Fruit fly (Drosophila melanogaster) whole organism, prepupa: ENCODE measurements around the gene MKP-4.
A peak's percentile ranks its signal among the peaks of the same experiment; 100 is the strongest.

Source experiments
- CG10631 ChIP-seq: fragments of 200-800 bp; sonication (Bioruptor generic); optimal IDR thresholded peaks from 2 replicates; lab custom pipeline; 2016; ENCODE audit warnings: missing biosample characterization, missing genetic modification characterization
- CG10669 ChIP-seq: fragments of 200-800 bp; sonication (Bioruptor generic); optimal IDR thresholded peaks from 3 replicates; lab custom pipeline; 2018; ENCODE audit warnings: missing biosample characterization, mild to moderate bottlenecking, missing genetic modification characterization, moderate library complexity
- CG11294 ChIP-seq: fragments of 200-800 bp; sonication (Bioruptor generic); IDR thresholded peaks from 2 replicates; pipeline ENCODE4 v1.3.6; 2022; ENCODE audit warnings: missing biosample characterization, missing genetic modification characterization
- CG11762 ChIP-seq: fragments of 200-800 bp; sonication (Bioruptor generic); optimal IDR thresholded peaks from 3 replicates; lab custom pipeline; 2016; ENCODE audit warnings: missing biosample characterization, missing genetic modification characterization; ENCODE audit not compliant: insufficient read depth
- CG11902 ChIP-seq: fragments of 200-800 bp; sonication (Bioruptor generic); optimal IDR thresholded peaks from 3 replicates; lab custom pipeline; 2016; ENCODE audit warnings: missing biosample characterization, missing genetic modification characterization
- CG15336 ChIP-seq: fragments of 200-800 bp; sonication (Bioruptor generic); IDR thresholded peaks from 2 replicates; pipeline ENCODE4 v1.3.6; 2022; ENCODE audit warnings: missing biosample characterization, missing genetic modification characterization
- CG1621 ChIP-seq: fragments of 200-800 bp; sonication (Bioruptor generic); optimal IDR thresholded peaks from 3 replicates; lab custom pipeline; 2018; ENCODE audit warnings: missing biosample characterization, mild to moderate bottlenecking, missing genetic modification characterization
- CG16779 ChIP-seq: fragments of 200-800 bp; sonication (Bioruptor generic); optimal IDR thresholded peaks from 3 replicates; lab custom pipeline; 2017; ENCODE audit warnings: missing biosample characterization, mild to moderate bottlenecking, missing genetic modification characterization
- CG3032 ChIP-seq: fragments of 200-800 bp; optimal IDR thresholded peaks from 2 replicates; lab custom pipeline; 2019; ENCODE audit warnings: missing biosample characterization, mild to moderate bottlenecking, missing genetic modification characterization, moderate library complexity
- CG32006 ChIP-seq: fragments of 200-800 bp; sonication (Bioruptor generic); optimal IDR thresholded peaks from 3 replicates; lab custom pipeline; 2017; ENCODE audit warnings: missing biosample characterization, mild to moderate bottlenecking, missing genetic modification characterization
- CG34406 ChIP-seq: fragments of 200-800 bp; sonication (Bioruptor generic); optimal IDR thresholded peaks from 3 replicates; lab custom pipeline; 2016; ENCODE audit warnings: missing biosample characterization, missing genetic modification characterization
- CG3919 ChIP-seq: fragments of 200-800 bp; sonication (Bioruptor generic); optimal IDR thresholded peaks from 3 replicates; lab custom pipeline; 2016; ENCODE audit warnings: missing biosample characterization, missing genetic modification characterization
- CG6163 ChIP-seq: fragments of 200-800 bp; sonication (Bioruptor generic); IDR thresholded peaks from 3 replicates; pipeline ENCODE4 v1.3.6; 2022; ENCODE audit warnings: missing biosample characterization, missing genetic modification characterization
- CG6792 ChIP-seq: fragments of 200-800 bp; sonication (Bioruptor generic); optimal IDR thresholded peaks from 3 replicates; lab custom pipeline; 2016; ENCODE audit warnings: missing biosample characterization, missing genetic modification characterization
- CG6854 ChIP-seq: fragments of 200-800 bp; sonication (Bioruptor generic); optimal IDR thresholded peaks from 2 replicates; lab custom pipeline; 2017; ENCODE audit warnings: missing biosample characterization, mild to moderate bottlenecking, missing genetic modification characterization
- CG7368 ChIP-seq: fragments of 200-800 bp; sonication (Bioruptor generic); optimal IDR thresholded peaks from 3 replicates; lab custom pipeline; 2016; ENCODE audit warnings: missing biosample characterization, missing genetic modification characterization
- CG8119 ChIP-seq: fragments of 200-800 bp; sonication (Bioruptor generic); IDR thresholded peaks from 3 replicates; pipeline ENCODE4 v1.3.6; 2022; ENCODE audit warnings: missing biosample characterization, missing genetic modification characterization
- CG8319 ChIP-seq: fragments of 200-800 bp; sonication (Bioruptor generic); optimal IDR thresholded peaks from 3 replicates; lab custom pipeline; 2016; ENCODE audit warnings: missing biosample characterization, missing genetic modification characterization
- CG8632 ChIP-seq: fragments of 200-800 bp; sonication (Bioruptor generic); optimal IDR thresholded peaks from 3 replicates; lab custom pipeline; 2016; ENCODE audit warnings: missing biosample characterization, missing genetic modification characterization
- CG9139 ChIP-seq: fragments of 200-800 bp; sonication (Bioruptor generic); optimal IDR thresholded peaks from 3 replicates; lab custom pipeline; 2017; ENCODE audit warnings: missing biosample characterization, mild to moderate bottlenecking, missing genetic modification characterization
- Eip75B ChIP-seq: fragments of 200-800 bp; sonication (Bioruptor generic); optimal IDR thresholded peaks from 3 replicates; lab custom pipeline; 2016; ENCODE audit warnings: missing biosample characterization, missing genetic modification characterization
- Eip93F ChIP-seq: fragments of 200-800 bp; sonication (Bioruptor generic); optimal IDR thresholded peaks from 2 replicates; lab custom pipeline; 2016; ENCODE audit warnings: missing biosample characterization, mild to moderate bottlenecking, missing genetic modification characterization
- Ets21C ChIP-seq: fragments of 200-800 bp; sonication (Bioruptor generic); optimal IDR thresholded peaks from 3 replicates; lab custom pipeline; 2016; ENCODE audit warnings: missing biosample characterization, missing genetic modification characterization
- Hr38 ChIP-seq: sonication (Bioruptor generic); optimal IDR thresholded peaks from 2 replicates; lab custom pipeline; 2016; ENCODE audit warnings: missing biosample characterization, missing genetic modification characterization
- Hr39 ChIP-seq: fragments of 200-800 bp; sonication (Bioruptor generic); optimal IDR thresholded peaks from 2 replicates; lab custom pipeline; 2016; ENCODE audit warnings: missing biosample characterization, missing genetic modification characterization
- Met ChIP-seq: fragments of 200-800 bp; sonication (Bioruptor generic); optimal IDR thresholded peaks from 3 replicates; lab custom pipeline; 2016; ENCODE audit warnings: missing biosample characterization, missing genetic modification characterization
- OdsH ChIP-seq: fragments of 200-800 bp; sonication (Bioruptor generic); optimal IDR thresholded peaks from 3 replicates; lab custom pipeline; 2016; ENCODE audit warnings: missing biosample characterization, missing genetic modification characterization
- Smox ChIP-seq: fragments of 200-800 bp; sonication (Bioruptor generic); optimal IDR thresholded peaks from 3 replicates; lab custom pipeline; 2016; ENCODE audit warnings: missing biosample characterization, missing genetic modification characterization
- Sox102F ChIP-seq: fragments of 200-800 bp; sonication (Bioruptor generic); optimal IDR thresholded peaks from 2 replicates; lab custom pipeline; 2016; ENCODE audit warnings: missing biosample characterization, mild to moderate bottlenecking, missing genetic modification characterization
- Sox14 ChIP-seq: fragments of 200-800 bp; sonication (Bioruptor generic); optimal IDR thresholded peaks from 3 replicates; lab custom pipeline; 2016; ENCODE audit warnings: missing biosample characterization, missing genetic modification characterization
- Sox15 ChIP-seq: fragments of 200-800 bp; sonication (Bioruptor generic); optimal IDR thresholded peaks from 3 replicates; lab custom pipeline; 2016; ENCODE audit warnings: missing biosample characterization, missing genetic modification characterization
- acj6 ChIP-seq: fragments of 200-800 bp; sonication (Bioruptor generic); optimal IDR thresholded peaks from 3 replicates; lab custom pipeline; 2016; ENCODE audit warnings: missing biosample characterization, missing genetic modification characterization
- cyc ChIP-seq: fragments of 200-800 bp; sonication (Bioruptor generic); optimal IDR thresholded peaks from 3 replicates; lab custom pipeline; 2016; ENCODE audit warnings: missing biosample characterization, missing genetic modification characterization
- dac ChIP-seq: fragments of 200-800 bp; sonication (Bioruptor generic); optimal IDR thresholded peaks from 2 replicates; lab custom pipeline; 2017; ENCODE audit warnings: missing biosample characterization, mild to moderate bottlenecking, missing genetic modification characterization
- dsx ChIP-seq: fragments of 200-800 bp; optimal IDR thresholded peaks from 3 replicates; lab custom pipeline; 2019; ENCODE audit warnings: missing biosample characterization, mild to moderate bottlenecking, missing genetic modification characterization, moderate library complexity; ENCODE audit not compliant: poor library complexity, severe bottlenecking
- eg ChIP-seq: fragments of 200-800 bp; sonication (Bioruptor generic); IDR thresholded peaks from 3 replicates; pipeline ENCODE4 v1.3.6; 2022; ENCODE audit warnings: missing biosample characterization, missing genetic modification characterization
- esn ChIP-seq: fragments of 200-800 bp; sonication (Bioruptor generic); optimal IDR thresholded peaks from 2 replicates; lab custom pipeline; 2016; ENCODE audit warnings: missing biosample characterization, mild to moderate bottlenecking, missing genetic modification characterization, moderate library complexity
- fd59A ChIP-seq: fragments of 200-800 bp; sonication (Bioruptor generic); optimal IDR thresholded peaks from 2 replicates; lab custom pipeline; 2017; ENCODE audit warnings: missing biosample characterization, mild to moderate bottlenecking, missing genetic modification characterization, missing genetic modification reagents
- fkh ChIP-seq: fragments of 200-800 bp; sonication (Bioruptor generic); optimal IDR thresholded peaks from 3 replicates; lab custom pipeline; 2017; ENCODE audit warnings: missing biosample characterization, mild to moderate bottlenecking, missing genetic modification characterization, moderate library complexity
- lz ChIP-seq: fragments of 200-800 bp; sonication (Bioruptor generic); optimal IDR thresholded peaks from 3 replicates; lab custom pipeline; 2016; ENCODE audit warnings: missing biosample characterization, missing genetic modification characterization
- pdm3 ChIP-seq: fragments of 200-800 bp; sonication (Bioruptor generic); optimal IDR thresholded peaks from 3 replicates; lab custom pipeline; 2016; ENCODE audit warnings: missing biosample characterization, missing genetic modification characterization
- spab ChIP-seq: fragments of 200-800 bp; sonication (Bioruptor generic); optimal IDR thresholded peaks from 2 replicates; lab custom pipeline; 2017; ENCODE audit warnings: missing biosample characterization, mild to moderate bottlenecking, missing genetic modification characterization, missing genetic modification reagents
- ss ChIP-seq, 2 experiments: fragments of 200-800 bp; sonication (Bioruptor generic); optimal IDR thresholded peaks; 2 replicates in 1 of 2; 3 replicates in 1 of 2; lab custom pipeline; 2017 to 2018; ENCODE audit warnings: mild to moderate bottlenecking in 2 of 2, missing biosample characterization in 2 of 2, missing genetic modification characterization in 2 of 2, moderate library complexity in 1 of 2
- svp ChIP-seq: fragments of 200-800 bp; sonication (Bioruptor generic); peaks from one replicate; lab custom pipeline; 2016; ENCODE audit warnings: missing biosample characterization, missing genetic modification characterization
- topi ChIP-seq: fragments of 200-800 bp; sonication (Bioruptor generic); optimal IDR thresholded peaks from 3 replicates; lab custom pipeline; 2016; ENCODE audit warnings: missing biosample characterization, missing genetic modification characterization
- vri ChIP-seq: fragments of 200-800 bp; sonication (Bioruptor generic); optimal IDR thresholded peaks from 3 replicates; lab custom pipeline; 2016; ENCODE audit warnings: missing biosample characterization, mild to moderate bottlenecking, missing genetic modification characterization

Gene MKP-4

DNA sequence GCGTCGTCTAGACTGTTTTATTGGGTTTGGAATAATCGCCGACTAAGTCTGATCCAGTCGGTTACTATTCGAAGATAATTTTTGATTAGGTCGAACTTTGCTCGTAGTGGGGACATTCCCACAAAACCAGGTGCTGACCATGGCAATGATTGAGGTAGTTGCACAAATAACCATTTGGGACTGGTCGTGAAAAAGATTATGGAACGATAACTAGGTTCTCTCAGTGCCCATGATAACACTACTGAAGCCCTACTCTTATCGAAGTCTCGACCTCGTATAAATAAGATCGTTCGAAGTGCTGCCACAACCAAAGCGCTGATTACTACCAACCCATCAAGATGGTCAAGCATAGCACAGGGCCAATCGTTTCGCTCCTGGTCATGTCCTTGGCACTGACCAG is 30.6 kb upstream of the MKP-4 start, which contains the start of gene CG14205:
Gene CG14205 (plus strand): TSS at position 301 of the 400 bp plus-strand sequence.
- TF ChIP-seq CG34406 (GFP tag; lab: Kevin White, UChicago) (no peak), CG6163 (no peak), spab (GFP tag; lab: Kevin White, UChicago) (no peak), CG6792 (GFP tag; lab: Kevin White, UChicago) (no peak), CG3032 (tag; lab: Kevin White, UChicago) (no peak), CG8319 (GFP tag; lab: Kevin White, UChicago) (no peak), svp (GFP tag; lab: Kevin White, UChicago) (no peak), Sox14 (GFP tag; lab: Kevin White, UChicago) (no peak), CG3919 (no peak), acj6 (no peak)

DNA sequence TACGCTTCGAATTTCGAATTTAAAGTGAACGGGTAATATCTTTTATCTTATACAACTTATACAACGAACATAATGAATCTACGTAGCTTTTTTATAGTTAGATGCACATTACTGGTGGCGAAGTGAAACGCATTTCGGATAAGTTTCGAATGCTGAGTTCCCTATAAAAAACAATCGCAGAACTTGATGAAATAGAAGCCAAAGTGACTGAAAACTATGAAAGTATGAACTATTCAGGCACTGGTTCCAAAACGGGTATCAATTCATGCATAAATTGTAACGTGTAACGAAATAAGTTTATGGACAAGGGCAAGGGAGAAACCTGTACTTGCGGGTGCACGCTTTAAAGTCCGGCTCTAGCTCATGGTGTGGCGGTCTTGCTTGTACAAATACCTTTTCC is 27.1 kb upstream of the MKP-4 start:
- TF ChIP-seq CG34406 (GFP tag; lab: Kevin White, UChicago) (no peak), CG15336 (no peak), lz (GFP tag; lab: Kevin White, UChicago) (no peak), CG16779 (tag; lab: Kevin White, UChicago) (no peak)

DNA sequence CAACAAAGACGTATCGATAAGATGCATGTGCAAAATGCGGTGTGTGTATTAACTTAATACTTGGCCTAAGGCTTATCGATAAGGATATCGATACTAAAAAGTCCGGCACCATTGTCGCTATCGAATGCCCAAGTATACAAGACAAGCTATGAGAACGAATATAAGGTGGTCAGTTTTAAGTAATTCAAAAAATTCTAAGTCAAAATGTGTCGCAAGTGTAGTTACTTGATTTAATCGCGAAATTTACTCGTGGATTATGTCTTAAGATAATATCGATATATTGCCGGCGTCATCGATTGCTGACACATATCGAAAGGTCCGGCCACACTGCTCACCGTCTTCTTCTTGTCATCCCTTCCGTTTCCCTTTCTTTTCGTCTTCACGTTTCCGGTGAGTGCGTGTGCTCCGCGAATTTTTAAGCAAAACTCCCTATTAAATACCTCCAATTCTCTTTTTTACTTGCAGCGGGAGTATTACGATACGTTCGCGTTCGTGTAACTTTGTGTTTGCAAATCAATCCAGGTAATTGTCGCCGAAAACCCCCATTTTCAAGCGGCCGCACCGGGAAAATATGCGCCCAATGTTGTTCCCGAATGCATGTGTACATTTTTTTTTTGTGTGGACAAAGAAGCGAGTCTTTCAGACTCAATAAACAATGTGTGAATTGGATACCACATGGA is 25.1 kb upstream of the MKP-4 start, which contains the start of gene RpS10b:
Gene RpS10b (plus strand): TSS at position 348 of the 680 bp plus-strand sequence.
- TF ChIP-seq Hr38 (GFP tag; lab: Kevin White, UChicago) (no peak), CG1621 (tag; lab: Kevin White, UChicago) (peak; percentile 73), CG8632 (GFP tag; lab: Kevin White, UChicago) (peak; percentile 84), CG11294 (GFP tag; lab: Robert Waterston, UW) (no peak), esn (GFP tag; lab: Kevin White, UChicago) (peak; percentile 90), fd59A (GFP tag; lab: Kevin White, UChicago) (peak; percentile 74), topi (GFP tag; lab: Kevin White, UChicago) (peak; percentile 89), CG6854 (GFP tag; lab: Kevin White, UChicago) (peak; percentile 98), Sox15 (GFP tag; lab: Kevin White, UChicago) (peak; percentile 54), vri (peak; percentile 84), fkh (GFP tag; lab: Kevin White, UChicago) (peak; percentile 86), CG11902 (peak; percentile 57), CG16779 (tag; lab: Kevin White, UChicago) (peak; percentile 86), CG3032 (tag; lab: Kevin White, UChicago) (peak; percentile 47), CG10669 (GFP tag; lab: Kevin White, UChicago) (peak; percentile 81), Eip75B (GFP tag; lab: Kevin White, UChicago) (peak; percentile 75), CG3919 (peak; percentile 90), CG10631 (peak; percentile 31), dac (GFP tag; lab: Kevin White, UChicago) (no peak), CG11762 (GFP tag; lab: Kevin White, UChicago) (peak; percentile 80), Hr39 (GFP tag; lab: Kevin White, UChicago) (peak; percentile 77), Eip93F (GFP tag; lab: Kevin White, UChicago) (no peak), dsx (peak; percentile 17), CG34406 (GFP tag; lab: Kevin White, UChicago) (peak; percentile 87), Smox (GFP tag; lab: Kevin White, UChicago) (peak; percentile 72), CG9139 (peak; percentile 89), Sox102F (peak; percentile 88), pdm3 (GFP tag; lab: Kevin White, UChicago) (peak; percentile 83), OdsH (GFP tag; lab: Kevin White, UChicago) (peak; percentile 76), acj6 (peak; percentile 79), CG32006 (peak; percentile 52), CG7368 (GFP tag; lab: Kevin White, UChicago) (peak; percentile 86), spab (GFP tag; lab: Kevin White, UChicago) (peak; percentile 63), cyc (peak; percentile 84), Ets21C (GFP tag; lab: Kevin White, UChicago) (peak; percentile 50), Sox14 (GFP tag; lab: Kevin White, UChicago) (peak; percentile 79), Met (GFP tag; lab: Kevin White, UChicago) (peak; percentile 90), CG8119 (no peak), svp (GFP tag; lab: Kevin White, UChicago) (peak; percentile 70), ss (GFP tag; optimal IDR thresholded peaks at IDR 0.05; lab: Kevin White, UChicago) (peak; percentile 86 to 95), eg (GFP tag; lab: Robert Waterston, UW) (peak; percentile 87)
